Worm (Caenorhabditis elegans) whole organism, L4 larva: Measurements from ENCODE around the gene Y45G5AL.1.

ENCODE experiments used
- F37D6.2 ChIP-seq: sonication (generic microtip); optimal IDR thresholded peaks from 2 replicates; lab custom pipeline; 2016; ENCODE audit warnings: mild to moderate bottlenecking, missing genetic modification characterization, missing compliant biosample characterization
- T26A8.4 ChIP-seq: fragments of 200-800 bp; sonication (Bioruptor generic); IDR thresholded peaks from 2 replicates; pipeline ENCODE4 v1.3.6; 2022; ENCODE audit warnings: missing genetic modification characterization, missing compliant biosample characterization
- ZK546.5 ChIP-seq, 2 experiments: sonication (generic microtip); optimal IDR thresholded peaks; 2 replicates each; lab custom pipeline; 2017; ENCODE audit warnings: missing biosample characterization in 2 of 2, missing genetic modification characterization in 2 of 2
- ama-1 ChIP-seq: fragments of 150-350 bp; optimal IDR thresholded peaks from 2 replicates; lab custom pipeline; 2014; ENCODE audit warnings: inconsistent platforms, mixed read lengths
- ceh-28 ChIP-seq: fragments of 150-350 bp; optimal IDR thresholded peaks from 2 replicates; lab custom pipeline; 2014; ENCODE audit warnings: missing biosample characterization, missing genetic modification reagents, missing genetic modification characterization
- ceh-32 ChIP-seq: sonication (generic microtip); optimal IDR thresholded peaks from 2 replicates; lab custom pipeline; 2016; ENCODE audit warnings: mild to moderate bottlenecking, missing genetic modification characterization, missing compliant biosample characterization; ENCODE audit not compliant: poor library complexity
- ceh-62 ChIP-seq: sonication (generic microtip); optimal IDR thresholded peaks from 2 replicates; lab custom pipeline; 2017; ENCODE audit warnings: missing biosample characterization, missing genetic modification characterization
- cey-2 ChIP-seq: sonication (generic microtip); optimal IDR thresholded peaks from 3 replicates; lab custom pipeline; 2017; ENCODE audit warnings: missing genetic modification characterization, mild to moderate bottlenecking, missing compliant biosample characterization, antibody characterized with exemption, borderline replicate concordance; ENCODE audit not compliant: insufficient read depth
- dmd-6 ChIP-seq: fragments of 200-800 bp; sonication (Bioruptor generic); IDR thresholded peaks from 2 replicates; pipeline ENCODE4 v1.3.6; 2022; ENCODE audit warnings: missing genetic modification reagents, missing genetic modification characterization, missing compliant biosample characterization
- dpl-1 ChIP-seq: fragments of 150-350 bp; optimal IDR thresholded peaks from 2 replicates; lab custom pipeline; 2014; ENCODE audit warnings: missing biosample characterization, missing genetic modification reagents, missing genetic modification characterization
- duxl-1 ChIP-seq: sonication (generic microtip); optimal IDR thresholded peaks from 2 replicates; lab custom pipeline; 2016; ENCODE audit warnings: mild to moderate bottlenecking, missing genetic modification characterization, moderate library complexity, missing compliant biosample characterization; ENCODE audit not compliant: poor library complexity
- dve-1 ChIP-seq: sonication (generic microtip); optimal IDR thresholded peaks from 2 replicates; lab custom pipeline; 2017; ENCODE audit warnings: antibody characterized with exemption, mild to moderate bottlenecking, missing genetic modification characterization, missing compliant biosample characterization; ENCODE audit not compliant: insufficient read depth
- egl-43 ChIP-seq: fragments of 200-800 bp; sonication (Bioruptor generic); IDR thresholded peaks from 2 replicates; pipeline ENCODE4 v1.3.6; 2022; ENCODE audit warnings: missing genetic modification reagents, missing genetic modification characterization, missing compliant biosample characterization
- fkh-10 ChIP-seq: fragments of 150-350 bp; optimal IDR thresholded peaks from 2 replicates; lab custom pipeline; 2014; ENCODE audit warnings: missing biosample characterization, missing genetic modification reagents, missing genetic modification characterization
- fos-1 ChIP-seq: fragments of 150-350 bp; optimal IDR thresholded peaks from 2 replicates; lab custom pipeline; 2014; ENCODE audit warnings: missing biosample characterization, missing genetic modification characterization
- hif-1 ChIP-seq, 2 experiments: sonication (generic microtip); optimal IDR thresholded peaks; 2 replicates each; lab custom pipeline; 2016 to 2017; ENCODE audit warnings: missing compliant biosample characterization in 2 of 2, missing genetic modification characterization in 2 of 2, missing genetic modification reagents in 2 of 2, missing genotype in 2 of 2, mild to moderate bottlenecking in 1 of 2
- hlh-11 ChIP-seq: fragments of 200-800 bp; sonication (Bioruptor generic); optimal IDR thresholded peaks from 2 replicates; lab custom pipeline; 2018; ENCODE audit warnings: mild to moderate bottlenecking, missing genetic modification characterization, missing compliant biosample characterization
- hlh-30 ChIP-seq: sonication (generic microtip); optimal IDR thresholded peaks from 2 replicates; lab custom pipeline; 2017; ENCODE audit warnings: antibody characterized with exemption, mild to moderate bottlenecking, missing genetic modification characterization, missing compliant biosample characterization; ENCODE audit not compliant: insufficient read depth
- hmg-1.1 ChIP-seq: fragments of 200-800 bp; sonication (Bioruptor generic); IDR thresholded peaks from 2 replicates; pipeline ENCODE4 v1.3.6; 2022; ENCODE audit warnings: missing genetic modification reagents, missing genetic modification characterization, missing compliant biosample characterization
- lin-1 ChIP-seq: fragments of 200-800 bp; sonication (Bioruptor generic); IDR thresholded peaks from 2 replicates; pipeline ENCODE4 v1.3.6; 2022; ENCODE audit warnings: missing genetic modification reagents, missing genetic modification characterization, missing compliant biosample characterization
- lin-13 ChIP-seq: fragments of 150-350 bp; optimal IDR thresholded peaks from 2 replicates; lab custom pipeline; 2014; ENCODE audit warnings: missing biosample characterization, missing genetic modification reagents, missing genetic modification characterization
- lin-38 ChIP-seq: fragments of 200-800 bp; sonication (Bioruptor generic); IDR thresholded peaks from 2 replicates; pipeline ENCODE4 v1.3.6; 2022; ENCODE audit warnings: missing genetic modification reagents, missing genetic modification characterization, missing compliant biosample characterization
- lin-39 ChIP-seq: fragments of 150-350 bp; optimal IDR thresholded peaks from 2 replicates; lab custom pipeline; 2014; ENCODE audit warnings: missing biosample characterization, missing genetic modification reagents, missing genetic modification characterization
- lir-3 ChIP-seq: sonication (generic microtip); optimal IDR thresholded peaks from 2 replicates; lab custom pipeline; 2016; ENCODE audit warnings: mild to moderate bottlenecking, missing genetic modification characterization, missing compliant biosample characterization
- lsy-2 ChIP-seq, 2 experiments: fragments of 150-350 bp in 1 of 2; sonication (generic microtip) in 1 of 2; optimal IDR thresholded peaks; 2 replicates each; lab custom pipeline; 2014 to 2017; ENCODE audit warnings: missing biosample characterization in 2 of 2, missing genetic modification characterization in 2 of 2
- madf-5 ChIP-seq, 2 experiments: fragments of 200-800 bp; sonication (Bioruptor generic); IDR thresholded peaks; 2 replicates each; pipeline ENCODE4 v1.3.6; 2022; ENCODE audit warnings: missing compliant biosample characterization in 2 of 2, missing genetic modification characterization in 2 of 2
- madf-9 ChIP-seq: fragments of 200-800 bp; sonication (Bioruptor generic); conservative IDR thresholded peaks from 2 replicates; pipeline ENCODE4 v1.3.6; 2022; ENCODE audit warnings: missing genetic modification reagents, missing genetic modification characterization, missing compliant biosample characterization
- mes-2 ChIP-seq: sonication (generic microtip); optimal IDR thresholded peaks from 2 replicates; lab custom pipeline; 2016; ENCODE audit warnings: missing genotype, mild to moderate bottlenecking, missing genetic modification characterization, missing compliant biosample characterization; ENCODE audit not compliant: poor library complexity, severe bottlenecking
- mxl-3 ChIP-seq: fragments of 200-800 bp; sonication (Bioruptor generic); optimal IDR thresholded peaks from 2 replicates; lab custom pipeline; 2018; ENCODE audit warnings: mild to moderate bottlenecking, missing genetic modification characterization, missing compliant biosample characterization
- nhr-102 ChIP-seq: sonication (generic microtip); optimal IDR thresholded peaks from 2 replicates; lab custom pipeline; 2016; ENCODE audit warnings: mild to moderate bottlenecking, missing genetic modification characterization, moderate library complexity, missing compliant biosample characterization
- nhr-11 ChIP-seq: fragments of 150-350 bp; optimal IDR thresholded peaks from 2 replicates; lab custom pipeline; 2014; ENCODE audit warnings: missing biosample characterization, missing genetic modification characterization
- nhr-111 ChIP-seq: fragments of 200-800 bp; sonication (Bioruptor generic); optimal IDR thresholded peaks from 2 replicates; lab custom pipeline; 2018; ENCODE audit warnings: mild to moderate bottlenecking, missing genetic modification characterization, missing compliant biosample characterization
- nhr-28 ChIP-seq: fragments of 150-350 bp; optimal IDR thresholded peaks from 2 replicates; lab custom pipeline; 2014; ENCODE audit warnings: missing biosample characterization, missing genetic modification characterization
- nhr-42 ChIP-seq: fragments of 200-800 bp; sonication (Bioruptor generic); IDR thresholded peaks from 2 replicates; pipeline ENCODE4 v1.3.6; 2022; ENCODE audit warnings: missing genetic modification characterization, missing compliant biosample characterization
- nhr-48 ChIP-seq: sonication (generic microtip); optimal IDR thresholded peaks from 2 replicates; lab custom pipeline; 2016; ENCODE audit warnings: mild to moderate bottlenecking, missing genetic modification characterization, missing compliant biosample characterization
- nhr-77 ChIP-seq: fragments of 150-350 bp; optimal IDR thresholded peaks from 2 replicates; lab custom pipeline; 2014; ENCODE audit warnings: missing biosample characterization, missing genetic modification characterization
- pha-4 ChIP-seq, 2 experiments: fragments of 150-350 bp in 1 of 2; fragments of 200-800 bp in 1 of 2; sonication (Bioruptor generic) in 1 of 2; IDR thresholded peaks in 1 of 2; optimal IDR thresholded peaks in 1 of 2; 2 replicates each; pipeline versions ENCODE4 v1.3.6 to Lab custom; 2014 to 2022; ENCODE audit warnings: missing genetic modification characterization in 2 of 2, missing genetic modification reagents in 2 of 2, missing biosample characterization in 1 of 2, missing compliant biosample characterization in 1 of 2
- php-3 ChIP-seq: fragments of 200-800 bp; sonication (Bioruptor generic); IDR thresholded peaks from 2 replicates; pipeline ENCODE4 v1.3.6; 2022; ENCODE audit warnings: missing genetic modification reagents, missing genetic modification characterization, missing compliant biosample characterization
- saeg-2 ChIP-seq: fragments of 200-800 bp; sonication (Bioruptor generic); IDR thresholded peaks from 2 replicates; pipeline ENCODE4 v1.3.6; 2022; ENCODE audit warnings: missing genetic modification reagents, missing genetic modification characterization, missing compliant biosample characterization
- set-16 ChIP-seq: fragments of 200-800 bp; sonication (Bioruptor generic); IDR thresholded peaks from 2 replicates; pipeline ENCODE4 v1.3.6; 2022; ENCODE audit warnings: missing genetic modification reagents, missing genetic modification characterization, missing compliant biosample characterization
- skn-1 ChIP-seq: fragments of 150-350 bp; optimal IDR thresholded peaks from 2 replicates; lab custom pipeline; 2014; ENCODE audit warnings: missing biosample characterization, missing genetic modification characterization
- spr-1 ChIP-seq: sonication (generic microtip); optimal IDR thresholded peaks from 2 replicates; lab custom pipeline; 2016; ENCODE audit warnings: mild to moderate bottlenecking, missing genetic modification characterization, missing compliant biosample characterization
- tag-97 ChIP-seq: fragments of 200-800 bp; sonication (Bioruptor generic); IDR thresholded peaks from 2 replicates; pipeline ENCODE4 v1.3.6; 2022; ENCODE audit warnings: missing genetic modification characterization, missing compliant biosample characterization
- unc-62 ChIP-seq, 3 experiments: fragments of 150-350 bp in 1 of 3; sonication (generic microtip); optimal IDR thresholded peaks in 2 of 3; peaks in 1 of 3; 1 replicate in 1 of 3; 2 replicates in 2 of 3; lab custom pipeline; 2014 to 2017; ENCODE audit warnings: missing biosample characterization in 3 of 3, missing genetic modification characterization in 3 of 3, missing genetic modification reagents in 3 of 3, missing genotype in 1 of 3
- vab-7 ChIP-seq: fragments of 200-800 bp; sonication (Bioruptor generic); IDR thresholded peaks from 2 replicates; pipeline ENCODE4 v1.3.6; 2022; ENCODE audit warnings: missing genetic modification reagents, missing genetic modification characterization, missing compliant biosample characterization
- zfp-2 ChIP-seq: sonication (generic microtip); optimal IDR thresholded peaks from 2 replicates; lab custom pipeline; 2016; ENCODE audit warnings: mild to moderate bottlenecking, missing genetic modification characterization, missing compliant biosample characterization
- ztf-7 ChIP-seq: fragments of 150-350 bp; optimal IDR thresholded peaks from 2 replicates; lab custom pipeline; 2014; ENCODE audit warnings: missing biosample characterization, missing genetic modification characterization

Gene Y45G5AL.1

ce11 chrV:4194587-4195211 lies 50.4 kb downstream of the Y45G5AL.1 start, which contains the start of gene Y45G5AM.9:
TSS of gene Y45G5AM.9 (minus strand) at chrV:4194637.
- TF ChIP-seq hlh-30, result peak; percentile 74
- peak in 1 of 2 experiments; percentile 66 for TF ChIP-seq hif-1 (tag; optimal IDR thresholded peaks at IDR 0.05; lab: Kevin White, UChicago)
- no peak for TF ChIP-seq hlh-11 (tag; lab: Kevin White, UChicago)
- TF ChIP-seq lsy-2 (tag; optimal IDR thresholded peaks at IDR 0.05; lab: Kevin White, UChicago), result peak; percentile 35 to 86
- TF ChIP-seq tag-97 (GFP tag; lab: Robert Waterston, UW), result no peak
- peak; percentile 66 for TF ChIP-seq fkh-10 (GFP tag; lab: Kevin White, UChicago)
- peak; percentile 36 for TF ChIP-seq ztf-7 (tag; lab: Kevin White, UChicago)
- peak; percentile 75 for TF ChIP-seq nhr-102 (tag; lab: Kevin White, UChicago)
- TF ChIP-seq pha-4 (GFP tag; IDR thresholded peaks at IDR 0.05; lab: Robert Waterston, UW), result 0 out of 2 replicates have a peak, but pooled peaks have one; percentile 55
- TF ChIP-seq pha-4 (tag; optimal IDR thresholded peaks at IDR 0.05; lab: Kevin White, UChicago), result no peak
- TF ChIP-seq dmd-6 (GFP tag; lab: Robert Waterston, UW), result peak; percentile 71
- TF ChIP-seq cey-2 (tag; lab: Kevin White, UChicago), result no peak
- TF ChIP-seq dve-1 (tag; lab: Kevin White, UChicago), result peak; percentile 82
- TF ChIP-seq F37D6.2, result peak; percentile 64
- TF ChIP-seq unc-62 (GFP tag; optimal IDR thresholded peaks at IDR 0.05 in 1 of 2; lab: Kevin White, UChicago), result peak in 1 of 2 experiments; percentile 99
- TF ChIP-seq unc-62 (tag; optimal IDR thresholded peaks at IDR 0.05; lab: Kevin White, UChicago), result no peak
- no peak for TF ChIP-seq ceh-32
- peak; percentile 58; the same call in 1 of the 2 replicates for TF ChIP-seq nhr-42 (GFP tag; lab: Robert Waterston, UW)
- TF ChIP-seq vab-7 (GFP tag; lab: Robert Waterston, UW), result peak; percentile 58; the same call in 1 of the 2 replicates
- TF ChIP-seq spr-1 (tag; lab: Kevin White, UChicago), result peak; percentile 32
- TF ChIP-seq fos-1 (tag; lab: Kevin White, UChicago), result no peak
- no peak for TF ChIP-seq saeg-2 (GFP tag; lab: Robert Waterston, UW)
- TF ChIP-seq nhr-11 (tag; lab: Kevin White, UChicago), result peak; percentile 68
- peak; percentile 66; the same call in 1 of the 2 replicates for TF ChIP-seq lin-1
- TF ChIP-seq hmg-1.1 (GFP tag; lab: Robert Waterston, UW), result peak; percentile 80
- no peak for TF ChIP-seq lir-3 (tag; lab: Kevin White, UChicago)
- no peak for TF ChIP-seq lin-39 (tag; lab: Kevin White, UChicago)
- TF ChIP-seq lin-38 (GFP tag; lab: Robert Waterston, UW), result peak; percentile 80
- TF ChIP-seq duxl-1 (tag; lab: Kevin White, UChicago), result peak; percentile 60
- TF ChIP-seq madf-5 (GFP tag; IDR thresholded peaks at IDR 0.05; lab: Robert Waterston, UW), result no peak
- TF ChIP-seq mxl-3, result peak; percentile 81
- TF ChIP-seq nhr-28 (tag; lab: Kevin White, UChicago), result peak; percentile 55
- TF ChIP-seq lin-13 (GFP tag; lab: Kevin White, UChicago), result peak; percentile 66
- TF ChIP-seq ceh-62 (tag; lab: Kevin White, UChicago), result no peak
- TF ChIP-seq set-16, result peak; percentile 31; the same call in 1 of the 2 replicates
- peak; percentile 81 for TF ChIP-seq egl-43 (GFP tag; lab: Robert Waterston, UW)
- TF ChIP-seq zfp-2 (tag; lab: Kevin White, UChicago), result no peak
- peak; percentile 52 for TF ChIP-seq nhr-77 (tag; lab: Kevin White, UChicago)
- TF ChIP-seq nhr-48 (tag; lab: Kevin White, UChicago), result peak; percentile 56
- TF ChIP-seq dpl-1, result peak; percentile 72
- no peak for TF ChIP-seq nhr-111 (GFP tag; lab: Kevin White, UChicago)
- TF ChIP-seq T26A8.4 (GFP tag; lab: Robert Waterston, UW), result peak; percentile 49; the same call in 1 of the 2 replicates
- TF ChIP-seq skn-1, result no peak
- 0 out of 2 replicates have a peak, but pooled peaks have one; percentile 30 for TF ChIP-seq php-3 (GFP tag; lab: Robert Waterston, UW)
- TF ChIP-seq ama-1 (lab: Kevin White, UChicago), result peak; percentile 9
- TF ChIP-seq mes-2, result peak; percentile 88
- TF ChIP-seq madf-9 (GFP tag; lab: Robert Waterston, UW), result peak; percentile 53; the same call in 1 of the 2 replicates
- no peak for TF ChIP-seq ZK546.5 (tag; optimal IDR thresholded peaks at IDR 0.05; lab: Kevin White, UChicago)
- TF ChIP-seq ceh-28 (tag; lab: Kevin White, UChicago), result peak; percentile 73
